Fruit fly (Drosophila melanogaster): ENCODE data around the gene nyo.

The nyo gene

dm6 chr3R:31542721-31543120, at the start of gene nyo:
Gene nyo, plus strand, starts transcription at chr3R:31543032.
- TF ChIP-seq CG34367 (tag; optimal IDR thresholded peaks at IDR 0.05) (no peak), CG17806 (tag; optimal IDR thresholded peaks at IDR 0.05) (no peak), CG8301 (tag; optimal IDR thresholded peaks at IDR 0.05) (no peak), CG9948 (tag; optimal IDR thresholded peaks at IDR 0.05) (no peak), EcR (GFP tag; optimal IDR thresholded peaks at IDR 0.05) (no peak)

dm6 chr3R:31499114-31499513, 43.7 kb upstream of the nyo start, which contains the start of gene mey:
Gene mey, plus strand, starts transcription at chr3R:31499235.
- no peak for TF ChIP-seq rn (GFP tag; IDR thresholded peaks at IDR 0.05)
- TF ChIP-seq CG12605 (GFP tag; IDR thresholded peaks at IDR 0.05), result no peak
- no peak for TF ChIP-seq Ets98B (GFP tag; IDR thresholded peaks at IDR 0.05)
- 0 out of 3 replicates have a peak, but pooled peaks have one; percentile 10 for TF ChIP-seq CG4496 (GFP tag; IDR thresholded peaks at IDR 0.05)

- TF ChIP-seq CG8159 (tag; optimal IDR thresholded peaks at IDR 0.05) (peak; percentile 62), CG9948 (tag; optimal IDR thresholded peaks at IDR 0.05) (peak; percentile 34), CG17806 (tag; optimal IDR thresholded peaks at IDR 0.05) (peak; percentile 52), CG13204 (GFP tag; optimal IDR thresholded peaks at IDR 0.05) (no peak), Pif1A (GFP tag; optimal IDR thresholded peaks at IDR 0.05) (peak; percentile 42), EcR (GFP tag; optimal IDR thresholded peaks at IDR 0.05) (no peak), D1 (tag; optimal IDR thresholded peaks at IDR 0.05) (no peak), Snoo (tag; optimal IDR thresholded peaks at IDR 0.05) (no peak), CG8301 (tag; optimal IDR thresholded peaks at IDR 0.05) (peak; percentile 39), CG14655 (GFP tag; optimal IDR thresholded peaks at IDR 0.05) (peak; percentile 45), Pif1B (GFP tag; optimal IDR thresholded peaks at IDR 0.05) (peak; percentile 33), CG34367 (tag; optimal IDR thresholded peaks at IDR 0.05) (peak; percentile 26), CG15710 (tag; optimal IDR thresholded peaks at IDR 0.05) (peak; percentile 50)
These were observed 39.2 kb upstream of the nyo start for dm6 chr3R:31503665-31504064.

- TF ChIP-seq Ets98B (GFP tag; IDR thresholded peaks at IDR 0.05) (no peak), Snoo (tag; optimal IDR thresholded peaks at IDR 0.05) (no peak), EcR (GFP tag; optimal IDR thresholded peaks at IDR 0.05) (peak; percentile 88), CG13204 (GFP tag; optimal IDR thresholded peaks at IDR 0.05) (peak; percentile 96), CG8159 (tag; optimal IDR thresholded peaks at IDR 0.05) (no peak), CG4496 (GFP tag; IDR thresholded peaks at IDR 0.05) (no peak), CG14655 (GFP tag; optimal IDR thresholded peaks at IDR 0.05) (no peak), CG34367 (tag; optimal IDR thresholded peaks at IDR 0.05) (no peak), CG12605 (GFP tag; IDR thresholded peaks at IDR 0.05) (no peak), Pif1B (GFP tag; optimal IDR thresholded peaks at IDR 0.05) (no peak), CG9948 (tag; optimal IDR thresholded peaks at IDR 0.05) (no peak), CG8301 (tag; optimal IDR thresholded peaks at IDR 0.05) (no peak), Pif1A (GFP tag; optimal IDR thresholded peaks at IDR 0.05) (no peak), CG10348 (GFP tag; IDR thresholded peaks at IDR 0.05) (no peak)
These were observed 38.0 kb upstream of the nyo start for dm6 chr3R:31504731-31505252.

- peak; percentile 9 for TF ChIP-seq Pif1A (GFP tag; optimal IDR thresholded peaks at IDR 0.05)
- peak; percentile 49 for TF ChIP-seq CG14655 (GFP tag; optimal IDR thresholded peaks at IDR 0.05)
- peak; percentile 20 for TF ChIP-seq CG8301 (tag; optimal IDR thresholded peaks at IDR 0.05)
- no peak for TF ChIP-seq Pif1B (GFP tag; optimal IDR thresholded peaks at IDR 0.05)
- no peak for TF ChIP-seq CG10348 (GFP tag; IDR thresholded peaks at IDR 0.05)
- TF ChIP-seq CG34367 (tag; optimal IDR thresholded peaks at IDR 0.05), result no peak
- peak; percentile 24 for TF ChIP-seq CG17806 (tag; optimal IDR thresholded peaks at IDR 0.05)
- TF ChIP-seq CG9948 (tag; optimal IDR thresholded peaks at IDR 0.05), result peak; percentile 20
- TF ChIP-seq Ets98B (GFP tag; IDR thresholded peaks at IDR 0.05), result no peak
- no peak for TF ChIP-seq EcR (GFP tag; optimal IDR thresholded peaks at IDR 0.05)
- no peak for TF ChIP-seq CG4496 (GFP tag; IDR thresholded peaks at IDR 0.05)
- TF ChIP-seq CG12605 (GFP tag; IDR thresholded peaks at IDR 0.05), result no peak
- TF ChIP-seq CG13204 (GFP tag; optimal IDR thresholded peaks at IDR 0.05), result no peak
- no peak for TF ChIP-seq CG32121 (GFP tag; IDR thresholded peaks at IDR 0.05)
- TF ChIP-seq gl (tag; optimal IDR thresholded peaks at IDR 0.05), result no peak
- TF ChIP-seq CG8159 (tag; optimal IDR thresholded peaks at IDR 0.05), result peak; percentile 43
- TF ChIP-seq CG15710 (tag; optimal IDR thresholded peaks at IDR 0.05), result peak; percentile 44
- TF ChIP-seq Snoo (tag; optimal IDR thresholded peaks at IDR 0.05), result peak; percentile 30
These were observed 37.6 kb upstream of the nyo start for dm6 chr3R:31505254-31505689.

dm6 chr3R:31512040-31512439, 30.8 kb upstream of the nyo start:
- TF ChIP-seq CG4496 (GFP tag; IDR thresholded peaks at IDR 0.05) (no peak), CG14655 (GFP tag; optimal IDR thresholded peaks at IDR 0.05) (peak; percentile 47), Pif1B (GFP tag; optimal IDR thresholded peaks at IDR 0.05) (peak; percentile 9), CG8301 (tag; optimal IDR thresholded peaks at IDR 0.05) (peak; percentile 26), D1 (tag; optimal IDR thresholded peaks at IDR 0.05) (no peak)

dm6 chr3R:31514582-31514981, 28.2 kb upstream of the nyo start:
- TF ChIP-seq CG13204 (GFP tag; optimal IDR thresholded peaks at IDR 0.05), result no peak
- no peak for TF ChIP-seq CG14655 (GFP tag; optimal IDR thresholded peaks at IDR 0.05)

Data from whole organism, pupa.